Fruit fly (Drosophila melanogaster) whole organism, embryonic: Measurements from ENCODE around the gene CG33791.

Source experiments
- CG10274 ChIP-seq: fragments of 200-800 bp; sonication (Bioruptor generic); optimal IDR thresholded peaks from 3 replicates; lab custom pipeline; 2017; ENCODE audit warnings: missing biosample characterization, mild to moderate bottlenecking, missing genetic modification characterization
- CG10462 ChIP-seq: fragments of 200-800 bp; sonication (Bioruptor generic); optimal IDR thresholded peaks from 2 replicates; lab custom pipeline; 2016; ENCODE audit warnings: missing biosample characterization, missing genetic modification characterization
- CG10959 ChIP-seq: fragments of 200-800 bp; sonication (Bioruptor generic); IDR thresholded peaks from 2 replicates; pipeline ENCODE4 v1.3.6; 2022; ENCODE audit warnings: missing biosample characterization, missing genetic modification characterization
- CG10979 ChIP-seq: fragments of 200-800 bp; sonication (Bioruptor generic); optimal IDR thresholded peaks from 2 replicates; lab custom pipeline; 2018; ENCODE audit warnings: missing biosample characterization, mild to moderate bottlenecking, missing genetic modification characterization, moderate library complexity
- CG12769 ChIP-seq: fragments of 200-800 bp; sonication (Bioruptor generic); optimal IDR thresholded peaks from 2 replicates; lab custom pipeline; 2019; ENCODE audit warnings: missing biosample characterization, mild to moderate bottlenecking, missing genetic modification characterization, moderate library complexity
- CG13624 ChIP-seq: fragments of 200-800 bp; sonication (Bioruptor generic); optimal IDR thresholded peaks from 2 replicates; lab custom pipeline; 2016; ENCODE audit warnings: missing biosample characterization, missing genetic modification characterization
- CG14014 ChIP-seq: fragments of 200-800 bp; sonication (Bioruptor generic); IDR thresholded peaks from 2 replicates; pipeline ENCODE4 v1.3.6; 2022; ENCODE audit warnings: missing biosample characterization, missing genetic modification characterization
- CG14965 ChIP-seq: fragments of 200-800 bp; sonication (Bioruptor generic); optimal IDR thresholded peaks from 2 replicates; lab custom pipeline; 2016; ENCODE audit warnings: missing biosample characterization, missing genetic modification characterization, borderline replicate concordance
- CG15601 ChIP-seq: fragments of 200-800 bp; sonication (Bioruptor generic); optimal IDR thresholded peaks from 3 replicates; lab custom pipeline; 2019; ENCODE audit warnings: missing biosample characterization, mild to moderate bottlenecking, missing genetic modification characterization, moderate library complexity
- CG15696 ChIP-seq: fragments of 200-800 bp; sonication (Bioruptor generic); optimal IDR thresholded peaks from 2 replicates; lab custom pipeline; 2019; ENCODE audit warnings: missing biosample characterization, mild to moderate bottlenecking, missing genetic modification characterization, moderate library complexity
- CG16779 ChIP-seq: fragments of 200-800 bp; sonication (Bioruptor generic); IDR thresholded peaks from 2 replicates; pipeline ENCODE4 v1.3.6; 2022; ENCODE audit warnings: missing biosample characterization, missing genetic modification characterization
- CG1792 ChIP-seq: fragments of 200-800 bp; sonication (Bioruptor generic); optimal IDR thresholded peaks from 2 replicates; lab custom pipeline; 2016; ENCODE audit warnings: missing biosample characterization, missing genetic modification characterization
- CG18476 ChIP-seq: fragments of 200-800 bp; sonication (Bioruptor generic); optimal IDR thresholded peaks from 2 replicates; lab custom pipeline; 2016; ENCODE audit warnings: missing biosample characterization, mild to moderate bottlenecking, missing genetic modification characterization
- CG30020 ChIP-seq: fragments of 200-800 bp; optimal IDR thresholded peaks from 2 replicates; lab custom pipeline; 2019; ENCODE audit warnings: missing biosample characterization, mild to moderate bottlenecking, missing genetic modification characterization, moderate library complexity
- CG3838 ChIP-seq: fragments of 200-800 bp; sonication (Bioruptor generic); optimal IDR thresholded peaks from 3 replicates; lab custom pipeline; 2016; ENCODE audit warnings: missing biosample characterization, missing genetic modification characterization
- CG43689 ChIP-seq: fragments of 200-800 bp; sonication (Bioruptor generic); IDR thresholded peaks from 2 replicates; pipeline ENCODE4 v1.3.6; 2022; ENCODE audit warnings: missing biosample characterization, missing genetic modification characterization
- CG5180 ChIP-seq: fragments of 200-800 bp; sonication (Bioruptor generic); optimal IDR thresholded peaks from 3 replicates; lab custom pipeline; 2017; ENCODE audit warnings: missing biosample characterization, missing genetic modification characterization, mild to moderate bottlenecking, moderate library complexity, missing genetic modification reagents
- CG7987 ChIP-seq: fragments of 200-800 bp; sonication (Bioruptor generic); optimal IDR thresholded peaks from 2 replicates; lab custom pipeline; 2018; ENCODE audit warnings: missing biosample characterization, mild to moderate bottlenecking, missing genetic modification characterization, moderate library complexity
- CG8281 ChIP-seq: fragments of 200-800 bp; sonication (Bioruptor generic); optimal IDR thresholded peaks from 2 replicates; lab custom pipeline; 2018; ENCODE audit warnings: missing biosample characterization, mild to moderate bottlenecking, missing genetic modification characterization, moderate library complexity
- CG8359 ChIP-seq: fragments of 200-800 bp; sonication (Bioruptor generic); optimal IDR thresholded peaks from 2 replicates; lab custom pipeline; 2017; ENCODE audit warnings: missing biosample characterization, mild to moderate bottlenecking, missing genetic modification characterization, borderline replicate concordance
- CG8388 ChIP-seq: fragments of 200-800 bp; sonication (Bioruptor generic); optimal IDR thresholded peaks from 2 replicates; lab custom pipeline; 2019; ENCODE audit warnings: missing biosample characterization, mild to moderate bottlenecking, missing genetic modification characterization, moderate library complexity
- CG9609 ChIP-seq: fragments of 200-800 bp; sonication (Bioruptor generic); optimal IDR thresholded peaks from 3 replicates; lab custom pipeline; 2016; ENCODE audit warnings: missing biosample characterization, missing genetic modification characterization
- CTCF ChIP-seq: fragments of 200-800 bp; sonication (Bioruptor generic); optimal IDR thresholded peaks from 2 replicates; lab custom pipeline; 2017; ENCODE audit warnings: missing biosample characterization, mild to moderate bottlenecking, missing genetic modification characterization, moderate library complexity
- Dad ChIP-seq: fragments of 200-800 bp; sonication (Bioruptor generic); optimal IDR thresholded peaks from 3 replicates; lab custom pipeline; 2016; ENCODE audit warnings: missing biosample characterization, missing genetic modification characterization
- Dref ChIP-seq: fragments of 200-800 bp; sonication (Bioruptor generic); IDR thresholded peaks from 2 replicates; pipeline ENCODE4 v1.3.6; 2022; ENCODE audit warnings: missing biosample characterization, missing genetic modification characterization
- Ets97D ChIP-seq: fragments of 200-800 bp; sonication (Bioruptor generic); optimal IDR thresholded peaks from 3 replicates; lab custom pipeline; 2016; ENCODE audit warnings: missing biosample characterization, missing genetic modification characterization
- Gsc ChIP-seq: fragments of 200-800 bp; sonication (Bioruptor generic); IDR thresholded peaks from 2 replicates; pipeline ENCODE4 v1.3.6; 2022; ENCODE audit warnings: missing biosample characterization, missing genetic modification characterization
- Gug ChIP-seq: fragments of 200-800 bp; sonication (Bioruptor generic); IDR thresholded peaks from 4 replicates; pipeline ENCODE4 v1.3.6; 2022; ENCODE audit warnings: missing biosample characterization, missing genetic modification characterization
- HLH54F ChIP-seq: fragments of 200-800 bp; sonication (Bioruptor generic); optimal IDR thresholded peaks from 3 replicates; lab custom pipeline; 2016; ENCODE audit warnings: missing biosample characterization, missing genetic modification characterization
- Hr39 ChIP-seq: fragments of >200 bp; optimal IDR thresholded peaks from 2 replicates; lab custom pipeline; 2017
- MESR4 ChIP-seq: fragments of 200-800 bp; sonication (Bioruptor generic); optimal IDR thresholded peaks from 2 replicates; lab custom pipeline; 2018; ENCODE audit warnings: missing biosample characterization, mild to moderate bottlenecking, missing genetic modification characterization, moderate library complexity
- MTF-1 ChIP-seq: fragments of 200-800 bp; sonication (Bioruptor generic); optimal IDR thresholded peaks from 2 replicates; lab custom pipeline; 2018; ENCODE audit warnings: missing biosample characterization, mild to moderate bottlenecking, missing genetic modification characterization, borderline replicate concordance
- Optix ChIP-seq: fragments of 200-800 bp; sonication (Bioruptor generic); IDR thresholded peaks from 3 replicates; pipeline ENCODE4 v1.3.6; 2022; ENCODE audit warnings: missing biosample characterization, missing genetic modification characterization
- PHDP ChIP-seq: fragments of 200-800 bp; sonication (Bioruptor generic); optimal IDR thresholded peaks from 3 replicates; lab custom pipeline; 2018; ENCODE audit warnings: missing biosample characterization, mild to moderate bottlenecking, missing genetic modification characterization, moderate library complexity
- ash1 ChIP-seq: fragments of 200-800 bp; sonication (Bioruptor generic); optimal IDR thresholded peaks from 2 replicates; lab custom pipeline; 2018; ENCODE audit warnings: missing biosample characterization, mild to moderate bottlenecking, missing genetic modification characterization
- bsh ChIP-seq, 2 experiments: fragments of 200-800 bp; sonication (Bioruptor generic); optimal IDR thresholded peaks; 2 replicates each; lab custom pipeline; 2017 to 2018; ENCODE audit warnings: mild to moderate bottlenecking in 2 of 2, missing biosample characterization in 2 of 2, missing genetic modification characterization in 2 of 2, moderate library complexity in 1 of 2
- cas ChIP-seq: fragments of 200-800 bp; sonication (Bioruptor generic); IDR thresholded peaks from 2 replicates; pipeline ENCODE4 v1.3.6; 2022; ENCODE audit warnings: missing biosample characterization, missing genetic modification characterization
- dati ChIP-seq: fragments of 200-800 bp; sonication (Bioruptor generic); IDR thresholded peaks from 2 replicates; pipeline ENCODE4 v1.3.6; 2022; ENCODE audit warnings: missing biosample characterization, missing genetic modification characterization
- dimm ChIP-seq: fragments of 200-800 bp; sonication (Bioruptor generic); IDR thresholded peaks from 2 replicates; pipeline ENCODE4 v1.3.6; 2022; ENCODE audit warnings: missing biosample characterization, missing genetic modification characterization
- fd3F ChIP-seq: fragments of 200-800 bp; sonication (Bioruptor generic); optimal IDR thresholded peaks from 2 replicates; lab custom pipeline; 2018; ENCODE audit warnings: missing biosample characterization, mild to moderate bottlenecking, missing genetic modification characterization, moderate library complexity
- gt ChIP-seq: fragments of 200-800 bp; sonication (Bioruptor generic); IDR thresholded peaks from 2 replicates; pipeline ENCODE4 v1.3.6; 2022; ENCODE audit warnings: missing biosample characterization, missing genetic modification characterization
- kah ChIP-seq: fragments of 200-800 bp; sonication (Bioruptor generic); optimal IDR thresholded peaks from 2 replicates; lab custom pipeline; 2018; ENCODE audit warnings: missing biosample characterization, mild to moderate bottlenecking, missing genetic modification characterization
- nerfin-2 ChIP-seq: fragments of 200-800 bp; sonication (Bioruptor generic); IDR thresholded peaks from 2 replicates; pipeline ENCODE4 v1.3.6; 2022; ENCODE audit warnings: missing biosample characterization, missing genetic modification characterization; ENCODE audit not compliant: partially characterized antibody
- oc ChIP-seq: fragments of 200-800 bp; sonication (Bioruptor generic); optimal IDR thresholded peaks from 2 replicates; lab custom pipeline; 2018; ENCODE audit warnings: missing biosample characterization, mild to moderate bottlenecking, missing genetic modification characterization, moderate library complexity
- scrt ChIP-seq: fragments of 200-800 bp; sonication (Bioruptor generic); optimal IDR thresholded peaks from 2 replicates; lab custom pipeline; 2018; ENCODE audit warnings: missing biosample characterization, mild to moderate bottlenecking, missing genetic modification characterization, moderate library complexity
- sima ChIP-seq: fragments of 200-800 bp; sonication (Bioruptor generic); optimal IDR thresholded peaks from 2 replicates; lab custom pipeline; 2016; ENCODE audit warnings: missing biosample characterization, missing genetic modification characterization
- slp2 ChIP-seq: fragments of 200-800 bp; sonication (Bioruptor generic); optimal IDR thresholded peaks from 2 replicates; lab custom pipeline; 2016; ENCODE audit warnings: missing biosample characterization, missing genetic modification characterization
- tgo ChIP-seq: fragments of 200-800 bp; sonication (Bioruptor generic); IDR thresholded peaks from 3 replicates; pipeline ENCODE4 v1.3.6; 2022; ENCODE audit warnings: missing biosample characterization, missing genetic modification characterization
- unc-4 ChIP-seq: fragments of 200-800 bp; sonication (Bioruptor generic); IDR thresholded peaks from 2 replicates; pipeline ENCODE4 v1.3.6; 2022; ENCODE audit warnings: missing biosample characterization, missing genetic modification characterization; ENCODE audit not compliant: partially characterized antibody
- vvl ChIP-seq: fragments of 200-800 bp; sonication (Bioruptor generic); IDR thresholded peaks from 2 replicates; pipeline ENCODE4 v1.3.6; 2022; ENCODE audit warnings: missing biosample characterization, missing genetic modification characterization
- yki ChIP-seq: fragments of >200 bp; optimal IDR thresholded peaks from 3 replicates; lab custom pipeline; 2018

CG33791 gene

dm6 chr3L:1591692-1592371 is 10.9 kb upstream of the CG33791 start (continued):
- TF ChIP-seq CG14014 (GFP tag; lab: Robert Waterston, UW): peak; percentile 70; the same call in 1 of the 2 replicates
- no peak for TF ChIP-seq cas
- no peak for TF ChIP-seq Optix (GFP tag; lab: Robert Waterston, UW)
- peak; percentile 78 for TF ChIP-seq CG1792 (GFP tag; lab: Kevin White, UChicago)
- TF ChIP-seq Hr39 (lab: Kevin White, UChicago): no peak
- TF ChIP-seq sima (GFP tag; lab: Kevin White, UChicago): no peak
- TF ChIP-seq ash1 (GFP tag; lab: Kevin White, UChicago): peak; percentile 79
- no peak for TF ChIP-seq CG30020
- no peak for TF ChIP-seq gt (GFP tag; lab: Robert Waterston, UW)
- TF ChIP-seq PHDP (tag; lab: Kevin White, UChicago): peak; percentile 87
- peak; percentile 71 for TF ChIP-seq CG13624 (GFP tag; lab: Kevin White, UChicago)
- no peak for TF ChIP-seq CG12769 (tag; lab: Kevin White, UChicago)
- no peak for TF ChIP-seq Dref
- TF ChIP-seq CG16779 (GFP tag; lab: Robert Waterston, UW): 0 out of 2 replicates have a peak, but pooled peaks have one; percentile 34
- TF ChIP-seq CG10979 (tag; lab: Kevin White, UChicago): no peak
- TF ChIP-seq nerfin-2 (GFP tag; lab: Robert Waterston, UW): no peak
- TF ChIP-seq Gsc (GFP tag; lab: Robert Waterston, UW): no peak
- peak; percentile 25; the same call in 1 of the 3 replicates for TF ChIP-seq tgo (GFP tag; lab: Robert Waterston, UW)
- TF ChIP-seq CG10462 (GFP tag; lab: Kevin White, UChicago): no peak
- TF ChIP-seq CG43689 (GFP tag; lab: Robert Waterston, UW): no peak
- TF ChIP-seq unc-4: no peak
- peak; percentile 47 for TF ChIP-seq kah (GFP tag; lab: Kevin White, UChicago)
- TF ChIP-seq CG7987 (GFP tag; lab: Kevin White, UChicago): peak; percentile 96
- TF ChIP-seq Ets97D (GFP tag; lab: Kevin White, UChicago): peak; percentile 21
- peak; percentile 60 for TF ChIP-seq CG18476 (GFP tag; lab: Kevin White, UChicago)
- peak; percentile 71 for TF ChIP-seq CG10274 (GFP tag; lab: Kevin White, UChicago)
- peak; percentile 68 for TF ChIP-seq CG5180 (GFP tag; lab: Kevin White, UChicago)
- no peak for TF ChIP-seq slp2
- peak; percentile 57 for TF ChIP-seq CG15696 (tag; lab: Kevin White, UChicago)
- peak; percentile 46 for TF ChIP-seq HLH54F (GFP tag; lab: Kevin White, UChicago)
- peak; percentile 10 for TF ChIP-seq CG3838 (GFP tag; lab: Kevin White, UChicago)
- no peak for TF ChIP-seq bsh (GFP tag; optimal IDR thresholded peaks at IDR 0.05; lab: Kevin White, UChicago)
- TF ChIP-seq CG10959: no peak
- TF ChIP-seq CTCF: no peak
- peak; percentile 23 for TF ChIP-seq CG14965
- TF ChIP-seq Gug (GFP tag; lab: Robert Waterston, UW): no peak
- TF ChIP-seq oc (tag; lab: Kevin White, UChicago): no peak
- no peak for TF ChIP-seq CG9609
- no peak for TF ChIP-seq dimm (GFP tag; lab: Robert Waterston, UW)
- TF ChIP-seq Dad (GFP tag; lab: Kevin White, UChicago): peak; percentile 44
- peak; percentile 11 for TF ChIP-seq CG15601 (tag; lab: Kevin White, UChicago)
- TF ChIP-seq MESR4: no peak
- peak; percentile 30 for TF ChIP-seq CG8359 (GFP tag; lab: Kevin White, UChicago)
- peak; percentile 46 for TF ChIP-seq CG8281 (tag; lab: Kevin White, UChicago)
- TF ChIP-seq scrt (GFP tag; lab: Kevin White, UChicago): no peak
- TF ChIP-seq fd3F (GFP tag; lab: Kevin White, UChicago): peak; percentile 75
- no peak for TF ChIP-seq yki (lab: Kevin White, UChicago)
- peak; percentile 86 for TF ChIP-seq MTF-1 (GFP tag; lab: Kevin White, UChicago)
- TF ChIP-seq CG8388 (GFP tag; lab: Kevin White, UChicago): no peak
- TF ChIP-seq dati (GFP tag; lab: Robert Waterston, UW): no peak
- no peak for TF ChIP-seq vvl (GFP tag; lab: Robert Waterston, UW)
